Fruit fly (Drosophila melanogaster): ENCODE results near the gene Nlp.

Gene Nlp

dm6 chr3R:29959329-29959728, 45.3 kb upstream of the Nlp start (continued):
- TF ChIP-seq Nf-YA (GFP tag; IDR thresholded peaks at IDR 0.05) = no peak
- no peak for TF ChIP-seq CG7928 (GFP tag; optimal IDR thresholded peaks at IDR 0.05)
- TF ChIP-seq CG31441 (GFP tag; IDR thresholded peaks at IDR 0.05) = no peak
- no peak for TF ChIP-seq Hr3 (GFP tag; optimal IDR thresholded peaks at IDR 0.05)
- TF ChIP-seq Hmr (GFP tag; optimal IDR thresholded peaks at IDR 0.05) = peak; percentile 1
- TF ChIP-seq CG32767 (GFP tag; IDR thresholded peaks at IDR 0.05) = no peak
- TF ChIP-seq Fer2 (tag; optimal IDR thresholded peaks at IDR 0.05) = no peak

- TF ChIP-seq CG4617 (GFP tag; optimal IDR thresholded peaks at IDR 0.05; ENCODE audit: borderline replicate concordance) (no peak), CG4820 (GFP tag; optimal IDR thresholded peaks at IDR 0.05) (no peak), CG9609 (GFP tag; optimal IDR thresholded peaks at IDR 0.05) (no peak), Blimp-1 (GFP tag; optimal IDR thresholded peaks at IDR 0.05) (peak; percentile 73), eve (GFP tag; optimal IDR thresholded peaks at IDR 0.05) (no peak), CG32532 (GFP tag; IDR thresholded peaks at IDR 0.05) (no peak), shn (GFP tag; optimal IDR thresholded peaks at IDR 0.05) (no peak), CG1832 (GFP tag; optimal IDR thresholded peaks at IDR 0.05) (no peak), CG2202 (tag; optimal IDR thresholded peaks at IDR 0.05) (no peak), HLH54F (GFP tag; optimal IDR thresholded peaks at IDR 0.05) (no peak), dpn (GFP tag; optimal IDR thresholded peaks at IDR 0.05) (no peak), slbo (GFP tag; IDR thresholded peaks at IDR 0.05) (no peak), Lim3 (GFP tag; IDR thresholded peaks at IDR 0.05) (no peak), HLH3B (GFP tag; IDR thresholded peaks at IDR 0.05) (no peak), CG5245 (GFP tag; optimal IDR thresholded peaks at IDR 0.05) (no peak), CG43689 (GFP tag; IDR thresholded peaks at IDR 0.05) (no peak), CG17612 (GFP tag; IDR thresholded peaks at IDR 0.05) (peak; percentile 93), CG16779 (GFP tag; IDR thresholded peaks at IDR 0.05) (no peak), Scr (GFP tag; IDR thresholded peaks at IDR 0.05; ENCODE audit: partially characterized antibody) (no peak), CG8290 (GFP tag; optimal IDR thresholded peaks at IDR 0.05) (peak; percentile 94), CG8290 (tag; optimal IDR thresholded peaks at IDR 0.05) (peak; percentile 2 to 74), ac (GFP tag; optimal IDR thresholded peaks at IDR 0.05) (no peak), Sin3A (optimal IDR thresholded peaks at IDR 0.05) (no peak), CG3995 (GFP tag; optimal IDR thresholded peaks at IDR 0.05) (no peak), CG10959 (GFP tag; IDR thresholded peaks at IDR 0.05) (no peak)
These were observed 41.5 kb upstream of the Nlp start for dm6 chr3R:29963102-29963501.

dm6 chr3R:29969347-29969746, 35.2 kb upstream of the Nlp start, which contains the start of gene TkR99D:
TSS of gene TkR99D (minus strand) at chr3R:29969447.
- TF ChIP-seq Ets65A (GFP tag) (peak; percentile 47), Fer3 (tag; optimal IDR thresholded peaks at IDR 0.05) (no peak), Hr78 (GFP tag; optimal IDR thresholded peaks at IDR 0.05) (no peak), h (optimal IDR thresholded peaks at IDR 0.05) (no peak), scrt (GFP tag; optimal IDR thresholded peaks at IDR 0.05) (peak; percentile 50), seq (GFP tag; IDR thresholded peaks at IDR 0.05) (0 out of 2 replicates have a peak, but pooled peaks have one; percentile 8), CG4617 (GFP tag; optimal IDR thresholded peaks at IDR 0.05; ENCODE audit: borderline replicate concordance) (no peak), tx (GFP tag; optimal IDR thresholded peaks at IDR 0.05) (no peak), Usf (GFP tag; optimal IDR thresholded peaks at IDR 0.05) (no peak), CG42726 (GFP tag; IDR thresholded peaks at IDR 0.05; ENCODE audit: partially characterized antibody) (no peak), ranshi (GFP tag; IDR thresholded peaks at IDR 0.05) (0 out of 2 replicates have a peak, but pooled peaks have one; percentile 4), CG5953 (GFP tag; IDR thresholded peaks at IDR 0.05) (no peak), kah (GFP tag; optimal IDR thresholded peaks at IDR 0.05) (no peak), ci (GFP tag; IDR thresholded peaks at IDR 0.05) (0 out of 3 replicates have a peak, but pooled peaks have one; percentile 14), Hey (tag; optimal IDR thresholded peaks at IDR 0.05) (no peak)

Measured in whole organism, embryonic.